Worm (Caenorhabditis elegans) whole organism, young adult: ENCODE data around the gene bath-26.

ENCODE experiments used
- B0019.2 ChIP-seq: fragments of 200-800 bp; sonication (Bioruptor generic); conservative IDR thresholded peaks from 2 replicates; pipeline ENCODE4 v1.3.6; 2022; ENCODE audit warnings: missing genetic modification reagents, missing genetic modification characterization, missing compliant biosample characterization
- C06A6.2 ChIP-seq: fragments of 200-800 bp; sonication (Bioruptor generic); conservative IDR thresholded peaks from 2 replicates; pipeline ENCODE4 v1.3.6; 2022; ENCODE audit warnings: missing genetic modification characterization, missing compliant biosample characterization
- K12H6.12 ChIP-seq: fragments of 200-800 bp; sonication (Bioruptor generic); optimal IDR thresholded peaks from 2 replicates; lab custom pipeline; 2018; ENCODE audit warnings: mild to moderate bottlenecking, missing genetic modification characterization, missing compliant biosample characterization
- T07F8.4 ChIP-seq: sonication (generic microtip); optimal IDR thresholded peaks from 2 replicates; lab custom pipeline; 2016; ENCODE audit warnings: mild to moderate bottlenecking, missing genetic modification characterization, moderate library complexity, missing compliant biosample characterization
- egl-44 ChIP-seq: fragments of 200-800 bp; sonication (Bioruptor generic); IDR thresholded peaks from 2 replicates; pipeline ENCODE4 v1.3.6; 2022; ENCODE audit warnings: missing genetic modification reagents, missing genetic modification characterization, missing compliant biosample characterization
- mxl-1 ChIP-seq: sonication (generic microtip); optimal IDR thresholded peaks from 2 replicates; lab custom pipeline; 2016; ENCODE audit warnings: missing genetic modification characterization, missing compliant biosample characterization
- unc-130 ChIP-seq: sonication (generic microtip); optimal IDR thresholded peaks from 2 replicates; lab custom pipeline; 2016; ENCODE audit warnings: missing genetic modification reagents, missing genetic modification characterization, missing compliant biosample characterization
- zfh-2 ChIP-seq: fragments of 200-800 bp; sonication (Bioruptor generic); conservative IDR thresholded peaks from 2 replicates; pipeline ENCODE4 v1.3.6; 2022; ENCODE audit warnings: missing genetic modification reagents, missing genetic modification characterization, missing compliant biosample characterization

ce11 chrII:1613972-1614371 lies 13.4 kb upstream of the bath-26 start, which contains the start of gene fbxa-164:
- no peak for TF ChIP-seq B0019.2
- no peak for TF ChIP-seq C06A6.2 (GFP tag; lab: Robert Waterston, UW)
- no peak for TF ChIP-seq T07F8.4
- TF ChIP-seq K12H6.12 (tag; lab: Kevin White, UChicago), result no peak
- TF ChIP-seq mxl-1, result no peak
- TF ChIP-seq zfh-2 (GFP tag; lab: Robert Waterston, UW), result no peak
- TF ChIP-seq unc-130 (GFP tag; lab: Kevin White, UChicago), result no peak
- no peak for TF ChIP-seq egl-44
